Fruit fly (Drosophila melanogaster): ENCODE results near the gene CG4751.

CG4751 gene

DNA sequence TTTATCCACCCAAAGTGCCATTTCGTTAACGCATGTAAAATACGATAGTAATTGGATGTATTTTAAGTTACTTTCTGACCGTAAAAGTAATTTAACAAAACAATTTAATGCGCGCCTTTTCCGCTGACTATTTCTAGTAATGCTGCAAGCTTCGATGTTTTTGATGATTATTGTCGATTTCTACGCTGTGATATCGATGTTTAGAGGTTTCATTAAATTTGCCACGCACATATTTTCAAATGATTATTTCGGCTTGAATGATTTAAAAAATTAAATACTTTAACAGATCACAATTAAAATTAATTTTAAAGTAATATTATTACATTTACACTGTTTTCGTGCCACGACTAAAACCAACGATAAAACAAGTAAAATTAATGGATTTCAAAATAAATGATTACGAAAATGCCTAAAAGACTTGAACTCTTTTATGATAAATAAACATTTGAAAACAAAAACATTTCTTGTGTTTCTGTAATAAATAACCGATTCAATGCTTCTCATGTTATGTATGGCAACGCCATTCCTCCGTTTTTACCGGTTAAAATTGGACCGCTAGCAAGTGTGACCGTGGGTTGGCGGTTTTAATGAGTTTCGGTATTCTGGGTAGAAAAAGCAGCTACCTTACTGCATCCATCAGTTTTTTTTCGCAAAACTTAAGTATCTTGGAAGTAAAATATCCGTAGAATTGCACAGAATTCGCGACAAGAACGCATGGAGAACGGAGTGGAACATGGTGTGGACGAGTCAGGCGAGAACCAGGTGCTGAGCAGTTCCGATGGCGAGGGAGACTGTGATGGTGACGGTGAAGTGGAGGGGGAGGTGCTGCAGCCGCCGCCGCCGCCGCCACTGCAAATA, at the start of gene CG4751, which contains the start of gene RfC38 (continued):
- no peak for TF ChIP-seq Dbx (GFP tag; IDR thresholded peaks at IDR 0.05)
- TF ChIP-seq da (GFP tag; optimal IDR thresholded peaks at IDR 0.05) = no peak
- no peak for TF ChIP-seq Gsc (GFP tag; IDR thresholded peaks at IDR 0.05)
- peak; percentile 37 for TF ChIP-seq Sin3A (optimal IDR thresholded peaks at IDR 0.05)
- TF ChIP-seq Usf (GFP tag; optimal IDR thresholded peaks at IDR 0.05) = no peak
- no peak for TF ChIP-seq CG12104 (GFP tag; optimal IDR thresholded peaks at IDR 0.05)
- peak; percentile 54; the same call in 2 of the 3 replicates for TF ChIP-seq row (GFP tag; IDR thresholded peaks at IDR 0.05)
- TF ChIP-seq B-H2 (GFP tag; optimal IDR thresholded peaks at IDR 0.05) = no peak
- no peak for TF ChIP-seq CG12155 (GFP tag; optimal IDR thresholded peaks at IDR 0.05)
- no peak for TF ChIP-seq CG2202 (tag; optimal IDR thresholded peaks at IDR 0.05)
- TF ChIP-seq Taf1 (GFP tag; IDR thresholded peaks at IDR 0.05) = no peak
- peak; percentile 4 for TF ChIP-seq pb (GFP tag; optimal IDR thresholded peaks at IDR 0.05)
- TF ChIP-seq stc (GFP tag; IDR thresholded peaks at IDR 0.05) = no peak
- no peak for TF ChIP-seq chif (GFP tag; optimal IDR thresholded peaks at IDR 0.05)
- peak; percentile 18 for TF ChIP-seq Hr3 (GFP tag; optimal IDR thresholded peaks at IDR 0.05)
- no peak for TF ChIP-seq CG4404 (GFP tag; IDR thresholded peaks at IDR 0.05)
- TF ChIP-seq MESR4 (GFP tag; optimal IDR thresholded peaks at IDR 0.05) = peak; percentile 98
- no peak for TF ChIP-seq D19B (GFP tag; optimal IDR thresholded peaks at IDR 0.05)
- no peak for TF ChIP-seq jing (GFP tag; optimal IDR thresholded peaks at IDR 0.05)
- TF ChIP-seq NC2α (GFP tag; optimal IDR thresholded peaks at IDR 0.05) = no peak
- no peak for TF ChIP-seq CG12942 (GFP tag; optimal IDR thresholded peaks at IDR 0.05)
- peak; percentile 76 for TF ChIP-seq CG13287 (GFP tag; IDR thresholded peaks at IDR 0.05; ENCODE audit: partially characterized antibody)
- TF ChIP-seq CG10979 (tag; optimal IDR thresholded peaks at IDR 0.05) = no peak
- no peak for TF ChIP-seq CG17385 (GFP tag; optimal IDR thresholded peaks at IDR 0.05)
- TF ChIP-seq rib (GFP tag; IDR thresholded peaks at IDR 0.05) = 0 out of 2 replicates have a peak, but pooled peaks have one; percentile 22
- TF ChIP-seq sens-2 (GFP tag; IDR thresholded peaks at IDR 0.05) = no peak
- TF ChIP-seq lab (GFP tag; optimal IDR thresholded peaks at IDR 0.05) = no peak
- TF ChIP-seq bab2 (GFP tag; optimal IDR thresholded peaks at IDR 0.05) = no peak
- TF ChIP-seq CG10267 (tag; optimal IDR thresholded peaks at IDR 0.05) = peak; percentile 56
- no peak for TF ChIP-seq al (GFP tag; IDR thresholded peaks at IDR 0.05)
- TF ChIP-seq cwo (GFP tag; optimal IDR thresholded peaks at IDR 0.05) = no peak
- no peak for TF ChIP-seq ewg (GFP tag; optimal IDR thresholded peaks at IDR 0.05)
- TF ChIP-seq twi (tag; optimal IDR thresholded peaks at IDR 0.05) = no peak
- no peak for TF ChIP-seq tin (GFP tag; optimal IDR thresholded peaks at IDR 0.05)
- no peak for TF ChIP-seq crc (GFP tag; optimal IDR thresholded peaks at IDR 0.05)
- TF ChIP-seq Lpt (GFP tag; optimal IDR thresholded peaks at IDR 0.05) = no peak
- TF ChIP-seq CG17568 (GFP tag; optimal IDR thresholded peaks at IDR 0.05) = no peak
- no peak for TF ChIP-seq CG13894 (tag; optimal IDR thresholded peaks at IDR 0.05)
- no peak for TF ChIP-seq z (GFP tag; IDR thresholded peaks at IDR 0.05)
- no peak for TF ChIP-seq NFAT (GFP tag; IDR thresholded peaks at IDR 0.05)
- no peak for TF ChIP-seq br (optimal IDR thresholded peaks at IDR 0.05)
- TF ChIP-seq CG11398 (GFP tag; optimal IDR thresholded peaks at IDR 0.05) = no peak
- no peak for TF ChIP-seq CG2199 (GFP tag; IDR thresholded peaks at IDR 0.05)
- TF ChIP-seq CG4707 (GFP tag; optimal IDR thresholded peaks at IDR 0.05) = no peak
- no peak for TF ChIP-seq GATAe (GFP tag; conservative IDR thresholded peaks at IDR 0.05)
- no peak for TF ChIP-seq CG10321 (GFP tag; IDR thresholded peaks at IDR 0.05)
- no peak for TF ChIP-seq dysf (GFP tag; IDR thresholded peaks at IDR 0.05)
- no peak for TF ChIP-seq CG1603 (tag; optimal IDR thresholded peaks at IDR 0.05)
- TF ChIP-seq Mrtf (GFP tag; IDR thresholded peaks at IDR 0.05) = no peak
- no peak for TF ChIP-seq cas (GFP tag; IDR thresholded peaks at IDR 0.05)
- no peak for TF ChIP-seq salm (tag; optimal IDR thresholded peaks at IDR 0.05)

All from whole organism, embryonic.